Fruit fly (Drosophila melanogaster): ENCODE data around the gene Non2.

Gene Non2

dm6 chr3L:2733208-2733607, 33.6 kb upstream of the Non2 start (continued):
- TF ChIP-seq onecut (GFP tag; IDR thresholded peaks at IDR 0.05) = peak; percentile 20; the same call in 1 of the 2 replicates
- TF ChIP-seq CG11695 (GFP tag; IDR thresholded peaks at IDR 0.05) = peak; percentile 77
- TF ChIP-seq sd (tag; optimal IDR thresholded peaks at IDR 0.05) = no peak
- TF ChIP-seq CG14441 (GFP tag; IDR thresholded peaks at IDR 0.05) = peak; percentile 80
- peak; percentile 38; the same call in 1 of the 2 replicates for TF ChIP-seq Taf1 (GFP tag; IDR thresholded peaks at IDR 0.05)
- peak; percentile 44 for TF ChIP-seq CG4424 (GFP tag; optimal IDR thresholded peaks at IDR 0.05)
- no peak for TF ChIP-seq Usf (GFP tag; optimal IDR thresholded peaks at IDR 0.05)
- no peak for TF ChIP-seq exex (tag; optimal IDR thresholded peaks at IDR 0.05)
- no peak for TF ChIP-seq Dll (GFP tag; IDR thresholded peaks at IDR 0.05; ENCODE audit: partially characterized antibody)
- TF ChIP-seq Atf6 (GFP tag; IDR thresholded peaks at IDR 0.05) = peak; percentile 85
- TF ChIP-seq phol (tag; optimal IDR thresholded peaks at IDR 0.05) = peak; percentile 68
- no peak for TF ChIP-seq CG16813 (GFP tag; IDR thresholded peaks at IDR 0.05; ENCODE audit: partially characterized antibody)
- TF ChIP-seq Nf-YA (GFP tag; IDR thresholded peaks at IDR 0.05) = peak; percentile 63
- peak; percentile 31 for TF ChIP-seq CG1792 (GFP tag; optimal IDR thresholded peaks at IDR 0.05)
- TF ChIP-seq CG34422 (GFP tag; IDR thresholded peaks at IDR 0.05) = 0 out of 3 replicates have a peak, but pooled peaks have one; percentile 20
- peak; percentile 45 for TF ChIP-seq CG12744 (GFP tag; optimal IDR thresholded peaks at IDR 0.05)
- TF ChIP-seq CG3281 (GFP tag; optimal IDR thresholded peaks at IDR 0.05) = peak; percentile 73
- peak; percentile 52 for TF ChIP-seq her (GFP tag; optimal IDR thresholded peaks at IDR 0.05)
- peak; percentile 77 for TF ChIP-seq CG7786 (GFP tag; optimal IDR thresholded peaks at IDR 0.05)
- peak; percentile 46 for TF ChIP-seq Fer3 (tag; optimal IDR thresholded peaks at IDR 0.05)
- TF ChIP-seq CG15601 (tag; optimal IDR thresholded peaks at IDR 0.05) = no peak
- no peak for TF ChIP-seq CG2129 (GFP tag; IDR thresholded peaks at IDR 0.05; ENCODE audit: partially characterized antibody)
- peak; percentile 59 for TF ChIP-seq CG12391 (tag; optimal IDR thresholded peaks at IDR 0.05)
- peak; percentile 83 for TF ChIP-seq sob (GFP tag; IDR thresholded peaks at IDR 0.05)
- no peak for TF ChIP-seq CG31388 (GFP tag; optimal IDR thresholded peaks at IDR 0.05)
- peak; percentile 79 for TF ChIP-seq Oli (tag; optimal IDR thresholded peaks at IDR 0.05)
- TF ChIP-seq Trl (optimal IDR thresholded peaks at IDR 0.05) = no peak
- TF ChIP-seq Trl (GFP tag; optimal IDR thresholded peaks at IDR 0.05) = peak; percentile 49
- TF ChIP-seq CG10147 (GFP tag; optimal IDR thresholded peaks at IDR 0.05) = peak; percentile 50
- TF ChIP-seq CG7556 (GFP tag; optimal IDR thresholded peaks at IDR 0.05) = peak; percentile 53
- peak; percentile 64 for TF ChIP-seq HHEX (GFP tag; optimal IDR thresholded peaks at IDR 0.05)
- peak; percentile 57; the same call in 1 of the 2 replicates for TF ChIP-seq HLH3B (GFP tag; IDR thresholded peaks at IDR 0.05)
- TF ChIP-seq Asciz (GFP tag; optimal IDR thresholded peaks at IDR 0.05) = no peak
- TF ChIP-seq peb (GFP tag; IDR thresholded peaks at IDR 0.05) = no peak
- TF ChIP-seq CG17361 (GFP tag; IDR thresholded peaks at IDR 0.05) = peak; percentile 71
- TF ChIP-seq chn (GFP tag; optimal IDR thresholded peaks at IDR 0.05) = peak; percentile 51
- TF ChIP-seq CoRest (tag; optimal IDR thresholded peaks at IDR 0.05) = peak; percentile 74
- peak; percentile 40 for TF ChIP-seq CG8924 (tag; optimal IDR thresholded peaks at IDR 0.05)
- peak; percentile 36; the same call in 1 of the 2 replicates for TF ChIP-seq CG10321 (GFP tag; IDR thresholded peaks at IDR 0.05)
- peak; percentile 58; the same call in 1 of the 3 replicates for TF ChIP-seq CG7357 (GFP tag; IDR thresholded peaks at IDR 0.05)
- peak; percentile 74 for TF ChIP-seq CG1647 (GFP tag; optimal IDR thresholded peaks at IDR 0.05)
- peak; percentile 55 for TF ChIP-seq CG17359 (tag; optimal IDR thresholded peaks at IDR 0.05)
- peak; percentile 43 for TF ChIP-seq Dek (tag; optimal IDR thresholded peaks at IDR 0.05)
- no peak for TF ChIP-seq Hey (tag; optimal IDR thresholded peaks at IDR 0.05)
- TF ChIP-seq CG3726 (GFP tag; IDR thresholded peaks at IDR 0.05) = peak; percentile 55; the same call in 1 of the 3 replicates
- no peak for TF ChIP-seq TFAM (GFP tag; optimal IDR thresholded peaks at IDR 0.05)
- TF ChIP-seq CG9609 (GFP tag; optimal IDR thresholded peaks at IDR 0.05) = peak; percentile 70
- TF ChIP-seq CG15011 (GFP tag; optimal IDR thresholded peaks at IDR 0.05) = peak; percentile 18
- peak; percentile 71; the same call in 1 of the 2 replicates for TF ChIP-seq Awh (GFP tag; IDR thresholded peaks at IDR 0.05)
- peak; percentile 13 for TF ChIP-seq CG2116 (GFP tag; optimal IDR thresholded peaks at IDR 0.05)
- TF ChIP-seq CG12236 (GFP tag; optimal IDR thresholded peaks at IDR 0.05) = no peak

All from whole organism, embryonic.